Fruit fly (Drosophila melanogaster) whole organism, adult: Measurements from ENCODE around the gene CG33489.

Experiments used
- CG14711 ChIP-seq: fragments of 200-800 bp; sonication (Bioruptor generic); optimal IDR thresholded peaks from 2 replicates; lab custom pipeline; 2018; ENCODE audit warnings: missing biosample characterization, mild to moderate bottlenecking, missing genetic modification characterization, moderate library complexity
- CG1620 ChIP-seq: fragments of 200-800 bp; sonication (Bioruptor generic); optimal IDR thresholded peaks from 2 replicates; lab custom pipeline; 2016; ENCODE audit warnings: missing biosample characterization, missing genetic modification characterization
- CG5204 ChIP-seq: fragments of 200-800 bp; sonication (Bioruptor generic); optimal IDR thresholded peaks from 2 replicates; lab custom pipeline; 2016; ENCODE audit warnings: missing biosample characterization, missing genetic modification characterization
- CG7045 ChIP-seq: fragments of 200-800 bp; sonication (Bioruptor generic); optimal IDR thresholded peaks from 2 replicates; lab custom pipeline; 2017; ENCODE audit warnings: missing biosample characterization, mild to moderate bottlenecking, missing genetic modification characterization
- CG7101 ChIP-seq: fragments of 200-800 bp; sonication (Bioruptor generic); optimal IDR thresholded peaks from 2 replicates; lab custom pipeline; 2018; ENCODE audit warnings: missing biosample characterization, mild to moderate bottlenecking, missing genetic modification characterization, moderate library complexity
- Crg-1 ChIP-seq: fragments of 200-800 bp; sonication (Bioruptor generic); optimal IDR thresholded peaks from 2 replicates; lab custom pipeline; 2016; ENCODE audit warnings: missing biosample characterization, missing genetic modification characterization
- cnc ChIP-seq, 2 experiments: fragments of >200 bp; optimal IDR thresholded peaks; 2 replicates each; lab custom pipeline; 2017
- kay ChIP-seq: fragments of 200-800 bp; sonication (Bioruptor generic); peaks from one replicate; lab custom pipeline; 2016; ENCODE audit warnings: missing biosample characterization, missing genetic modification characterization, borderline replicate concordance
- ovo ChIP-seq: fragments of 200-800 bp; sonication (Bioruptor generic); optimal IDR thresholded peaks from 2 replicates; lab custom pipeline; 2016; ENCODE audit warnings: missing biosample characterization, missing genetic modification characterization
- pad ChIP-seq: fragments of 200-800 bp; sonication (Bioruptor generic); optimal IDR thresholded peaks from 3 replicates; lab custom pipeline; 2017; ENCODE audit warnings: missing biosample characterization, missing genetic modification characterization, mild to moderate bottlenecking, moderate library complexity, missing genetic modification reagents
- tj ChIP-seq: fragments of 200-800 bp; sonication (Bioruptor generic); optimal IDR thresholded peaks from 3 replicates; lab custom pipeline; 2017; ENCODE audit warnings: missing biosample characterization, mild to moderate bottlenecking, missing genetic modification characterization, moderate library complexity

DNA sequence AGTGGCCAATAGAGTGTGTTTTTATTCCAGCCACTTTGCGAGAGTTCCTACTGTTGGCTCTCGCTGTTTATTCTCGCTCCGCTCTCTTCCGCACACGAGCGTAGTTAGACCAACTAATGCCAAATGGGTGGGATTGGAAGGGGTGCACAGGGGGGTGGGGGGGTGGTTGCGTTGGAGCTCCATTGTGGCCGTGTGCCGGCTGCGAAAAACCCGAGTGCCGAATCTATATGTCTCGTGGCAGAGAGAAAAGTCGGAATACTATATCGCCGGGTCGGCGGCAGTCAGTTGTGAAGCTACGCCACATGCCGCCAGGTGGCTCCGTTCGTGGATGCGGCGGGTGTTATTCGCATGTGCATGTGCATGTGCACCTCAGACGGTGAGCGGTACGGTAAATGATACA, 24.3 kb upstream of the CG33489 start:
- TF ChIP-seq CG14711 (tag; lab: Kevin White, UChicago) (no peak), kay (GFP tag; lab: Kevin White, UChicago) (no peak), pad (GFP tag; lab: Kevin White, UChicago) (no peak), cnc (optimal IDR thresholded peaks at IDR 0.05; lab: Kevin White, UChicago) (no peak), CG7101 (no peak), Crg-1 (no peak), CG7045 (GFP tag; lab: Kevin White, UChicago) (no peak), tj (GFP tag; lab: Kevin White, UChicago) (no peak), CG1620 (GFP tag; lab: Kevin White, UChicago) (no peak), CG5204 (GFP tag; lab: Kevin White, UChicago) (no peak), ovo (GFP tag; lab: Kevin White, UChicago) (no peak)
